Worm (Caenorhabditis elegans) whole organism, L3 larva: ENCODE results near the gene daf-42.

Experiments
- lin-15B ChIP-seq: fragments of 150-350 bp; optimal IDR thresholded peaks from 2 replicates; lab custom pipeline; 2014; ENCODE audit warnings: missing biosample characterization, missing genetic modification characterization
- mml-1 ChIP-seq: fragments of 150-350 bp; sonication (generic microtip); optimal IDR thresholded peaks from 3 replicates; lab custom pipeline; 2014; ENCODE audit warnings: missing biosample characterization, missing genetic modification characterization
- pqm-1 ChIP-seq: fragments of 150-350 bp; optimal IDR thresholded peaks from 2 replicates; lab custom pipeline; 2017; ENCODE audit warnings: missing biosample characterization, missing genetic modification characterization, inconsistent platforms
- unc-39 ChIP-seq: sonication (generic microtip); optimal IDR thresholded peaks from 4 replicates; lab custom pipeline; 2017; ENCODE audit warnings: missing biosample characterization, missing genetic modification characterization

ce11 chrIV:7310842-7311241, 35.8 kb downstream of the daf-42 start:
- no peak for TF ChIP-seq lin-15B (tag; lab: Kevin White, UChicago)
- no peak for TF ChIP-seq mml-1
- no peak for TF ChIP-seq pqm-1 (tag; lab: Kevin White, UChicago)
- no peak for TF ChIP-seq unc-39 (tag; lab: Kevin White, UChicago)
